Fruit fly (Drosophila melanogaster): ENCODE results near the gene Nedd4.

The Nedd4 gene

DNA sequence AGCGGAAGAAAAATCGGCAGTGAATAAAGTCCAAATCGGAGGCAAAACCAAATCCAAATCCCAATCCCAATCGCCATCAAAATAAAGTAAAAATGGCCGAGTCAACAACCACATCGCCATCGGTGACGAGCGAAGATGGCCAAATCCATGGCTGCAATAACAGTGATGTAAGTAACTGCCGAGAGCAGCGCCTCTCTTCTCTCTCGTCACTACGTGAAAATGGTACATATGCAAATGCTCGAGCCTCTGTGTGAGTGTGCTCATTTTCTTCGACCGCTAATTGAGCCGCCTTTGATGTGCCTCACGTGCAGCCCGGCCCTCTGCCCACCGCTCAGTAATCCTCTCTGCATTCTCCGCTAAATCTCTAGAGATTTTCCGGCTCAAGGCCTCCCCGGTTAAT is 4.5 kb downstream of the Nedd4 start (continued):
- TF ChIP-seq br (optimal IDR thresholded peaks at IDR 0.05) (no peak), stwl (tag; optimal IDR thresholded peaks at IDR 0.05) (no peak), CG11247 (GFP tag; IDR thresholded peaks at IDR 0.05) (0 out of 2 replicates have a peak, but pooled peaks have one; percentile 18), CG10321 (GFP tag; IDR thresholded peaks at IDR 0.05) (no peak), Trl (optimal IDR thresholded peaks at IDR 0.05) (peak; percentile 23 to 29), Trl (GFP tag; optimal IDR thresholded peaks at IDR 0.05) (no peak), yki (optimal IDR thresholded peaks at IDR 0.05) (no peak), lilli (GFP tag; optimal IDR thresholded peaks at IDR 0.05) (no peak), CG6854 (GFP tag; optimal IDR thresholded peaks at IDR 0.05) (no peak), Vsx1 (GFP tag; optimal IDR thresholded peaks at IDR 0.05) (no peak), CG8359 (GFP tag; optimal IDR thresholded peaks at IDR 0.05; ENCODE audit: borderline replicate concordance) (no peak), Elba2 (GFP tag; optimal IDR thresholded peaks at IDR 0.05) (no peak), pan (optimal IDR thresholded peaks at IDR 0.05) (no peak), pan (GFP tag; optimal IDR thresholded peaks at IDR 0.05 in 1 of 2, IDR thresholded peaks at IDR 0.05 in 1 of 2) (peak in 1 of 2 experiments; percentile 8), so (GFP tag; IDR thresholded peaks at IDR 0.05) (0 out of 3 replicates have a peak, but pooled peaks have one; percentile 9), en (GFP tag; optimal IDR thresholded peaks at IDR 0.05) (no peak), lov (optimal IDR thresholded peaks at IDR 0.05) (no peak), lov (GFP tag; IDR thresholded peaks at IDR 0.05) (no peak), jigr1 (GFP tag; IDR thresholded peaks at IDR 0.05) (no peak), chm (GFP tag; IDR thresholded peaks at IDR 0.05) (peak; percentile 52; the same call in 1 of the 2 replicates), CG2116 (GFP tag; optimal IDR thresholded peaks at IDR 0.05) (no peak), cwo (GFP tag; optimal IDR thresholded peaks at IDR 0.05) (peak; percentile 56), CG12299 (tag; optimal IDR thresholded peaks at IDR 0.05) (no peak), fd3F (GFP tag; optimal IDR thresholded peaks at IDR 0.05) (no peak), cad (GFP tag; optimal IDR thresholded peaks at IDR 0.05) (no peak), Optix (GFP tag; IDR thresholded peaks at IDR 0.05) (0 out of 3 replicates have a peak, but pooled peaks have one; percentile 5), CG7372 (GFP tag; IDR thresholded peaks at IDR 0.05) (no peak), B-H2 (GFP tag; optimal IDR thresholded peaks at IDR 0.05) (no peak), trh (GFP tag; optimal IDR thresholded peaks at IDR 0.05) (no peak), CG13123 (GFP tag; optimal IDR thresholded peaks at IDR 0.05) (no peak), CG18476 (GFP tag; optimal IDR thresholded peaks at IDR 0.05) (no peak), CG6791 (GFP tag; IDR thresholded peaks at IDR 0.05; ENCODE audit: partially characterized antibody) (no peak), shn (GFP tag; optimal IDR thresholded peaks at IDR 0.05) (no peak), CG2129 (GFP tag; IDR thresholded peaks at IDR 0.05; ENCODE audit: partially characterized antibody) (no peak), sim (GFP tag; IDR thresholded peaks at IDR 0.05) (no peak), CG13775 (GFP tag; optimal IDR thresholded peaks at IDR 0.05) (no peak), CG2120 (GFP tag; optimal IDR thresholded peaks at IDR 0.05) (no peak), Meics (GFP tag; optimal IDR thresholded peaks at IDR 0.05) (peak; percentile 47), HHEX (GFP tag; optimal IDR thresholded peaks at IDR 0.05) (no peak), CG11456 (GFP tag; IDR thresholded peaks at IDR 0.05) (no peak), CG9932 (GFP tag; IDR thresholded peaks at IDR 0.05) (no peak), NfI (GFP tag; optimal IDR thresholded peaks at IDR 0.05) (no peak), sisA (GFP tag; IDR thresholded peaks at IDR 0.05) (no peak), Rfx (GFP tag; IDR thresholded peaks at IDR 0.05) (no peak), CG15601 (tag; optimal IDR thresholded peaks at IDR 0.05) (no peak), CG7271 (tag; optimal IDR thresholded peaks at IDR 0.05) (no peak), crol (GFP tag; IDR thresholded peaks at IDR 0.05) (no peak), CHES-1-like (GFP tag; optimal IDR thresholded peaks at IDR 0.05) (no peak), esg (GFP tag; conservative IDR thresholded peaks at IDR 0.05) (no peak), CG12769 (tag; optimal IDR thresholded peaks at IDR 0.05) (peak; percentile 1), sr (GFP tag; IDR thresholded peaks at IDR 0.05) (no peak), sug (tag; optimal IDR thresholded peaks at IDR 0.05) (no peak), Neu2 (GFP tag; optimal IDR thresholded peaks at IDR 0.05; ENCODE audit: borderline replicate concordance) (no peak)
